Worm (Caenorhabditis elegans) whole organism, young adult: ENCODE results near the gene tbx-35.

Experiments used
- K11D2.4 ChIP-seq: fragments of 200-800 bp; sonication (Bioruptor generic); IDR thresholded peaks from 2 replicates; pipeline ENCODE4 v1.3.6; 2022; ENCODE audit warnings: missing genetic modification reagents, missing genetic modification characterization, missing compliant biosample characterization
- ama-1 ChIP-seq, 3 experiments: fragments of 150-350 bp in 1 of 3; sonication (generic microtip) in 2 of 3; optimal IDR thresholded peaks; 2 replicates each; lab custom pipeline; 2014 to 2018; ENCODE audit warnings: missing biosample characterization in 2 of 3, missing genetic modification characterization in 2 of 3, missing genetic modification reagents in 2 of 3
- ccch-3 ChIP-seq: fragments of 200-800 bp; sonication (Bioruptor generic); optimal IDR thresholded peaks from 2 replicates; lab custom pipeline; 2018; ENCODE audit warnings: mild to moderate bottlenecking, missing genetic modification characterization, missing compliant biosample characterization
- ceh-100 ChIP-seq: fragments of 200-800 bp; sonication (Bioruptor generic); IDR thresholded peaks from 2 replicates; pipeline ENCODE4 v1.3.6; 2022; ENCODE audit warnings: missing genetic modification reagents, missing genetic modification characterization, missing compliant biosample characterization
- ceh-40 ChIP-seq: fragments of 200-800 bp; sonication (Bioruptor generic); IDR thresholded peaks from 2 replicates; pipeline ENCODE4 v1.3.6; 2022; ENCODE audit warnings: missing genetic modification characterization, missing compliant biosample characterization
- egrh-3 ChIP-seq: fragments of 200-800 bp; sonication (Bioruptor generic); IDR thresholded peaks from 2 replicates; pipeline ENCODE4 v1.3.6; 2022; ENCODE audit warnings: missing genetic modification reagents, missing genetic modification characterization, missing compliant biosample characterization
- hlh-26 ChIP-seq: fragments of 200-800 bp; sonication (Bioruptor generic); conservative IDR thresholded peaks from 2 replicates; pipeline ENCODE4 v1.3.6; 2022; ENCODE audit warnings: missing genetic modification reagents, missing genetic modification characterization, missing compliant biosample characterization
- hmg-1.2 ChIP-seq: fragments of 200-800 bp; sonication (Bioruptor generic); IDR thresholded peaks from 2 replicates; pipeline ENCODE4 v1.3.6; 2022; ENCODE audit warnings: missing genetic modification reagents, missing genetic modification characterization, missing compliant biosample characterization
- let-526 ChIP-seq: fragments of 200-800 bp; sonication (Bioruptor generic); IDR thresholded peaks from 2 replicates; pipeline ENCODE4 v1.3.6; 2022; ENCODE audit warnings: missing genetic modification reagents, missing genetic modification characterization, missing compliant biosample characterization
- nhr-27 ChIP-seq: fragments of 200-800 bp; sonication (Bioruptor generic); optimal IDR thresholded peaks from 2 replicates; lab custom pipeline; 2018; ENCODE audit warnings: mild to moderate bottlenecking, missing genetic modification characterization, moderate library complexity, missing compliant biosample characterization
- pha-4 ChIP-seq: fragments of 150-350 bp; sonication (generic microtip); optimal IDR thresholded peaks from 2 replicates; lab custom pipeline; 2014; ENCODE audit warnings: missing biosample characterization, missing genetic modification reagents, missing genetic modification characterization
- tlf-1 ChIP-seq: fragments of 200-800 bp; sonication (Bioruptor generic); optimal IDR thresholded peaks from 2 replicates; lab custom pipeline; 2018; ENCODE audit warnings: mild to moderate bottlenecking, missing genetic modification characterization, missing compliant biosample characterization
- unc-62 ChIP-seq: fragments of 150-350 bp; optimal IDR thresholded peaks from 2 replicates; lab custom pipeline; 2014; ENCODE audit warnings: missing biosample characterization, missing genetic modification reagents, missing genetic modification characterization

DNA sequence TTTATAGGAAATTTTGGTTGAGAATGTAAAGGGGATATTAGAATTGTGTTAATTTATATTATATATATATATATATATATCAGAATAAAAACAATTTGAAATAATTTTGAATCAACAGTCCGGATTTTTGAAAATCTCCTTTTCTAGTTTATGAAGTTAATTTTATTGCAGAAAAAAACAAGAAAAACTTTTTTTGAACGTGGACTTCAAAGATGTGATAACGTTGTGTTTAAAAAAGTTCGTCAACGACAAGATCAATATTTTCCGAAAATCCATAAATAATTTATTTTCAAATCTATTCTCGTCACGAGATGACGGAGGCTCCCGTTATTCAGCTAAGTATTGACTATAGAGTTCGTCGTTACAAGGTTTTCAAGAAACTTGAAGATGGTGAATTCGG lies 12.3 kb upstream of the tbx-35 start, which contains the start of gene C17C3.11:
- TF ChIP-seq ccch-3 (GFP tag; lab: Kevin White, UChicago), result no peak
- TF ChIP-seq hlh-26 (GFP tag; lab: Robert Waterston, UW), result no peak
- TF ChIP-seq ceh-40, result no peak
- no peak for TF ChIP-seq pha-4 (tag; lab: Kevin White, UChicago)
- TF ChIP-seq ama-1 (optimal IDR thresholded peaks at IDR 0.05; lab: Kevin White, UChicago), result no peak
- TF ChIP-seq ama-1 (GFP tag; optimal IDR thresholded peaks at IDR 0.05; lab: Kevin White, UChicago), result no peak
- TF ChIP-seq let-526 (GFP tag; lab: Robert Waterston, UW), result no peak
- no peak for TF ChIP-seq egrh-3
- no peak for TF ChIP-seq ceh-100 (GFP tag; lab: Robert Waterston, UW)
- no peak for TF ChIP-seq hmg-1.2 (GFP tag; lab: Robert Waterston, UW)
- TF ChIP-seq K11D2.4 (GFP tag; lab: Robert Waterston, UW), result no peak
- no peak for TF ChIP-seq nhr-27 (tag; lab: Kevin White, UChicago)
- TF ChIP-seq tlf-1 (GFP tag; lab: Kevin White, UChicago), result no peak
- TF ChIP-seq unc-62 (GFP tag; lab: Kevin White, UChicago), result no peak
